Fruit fly (Drosophila melanogaster): ENCODE results near the gene Lip1.

DNA sequence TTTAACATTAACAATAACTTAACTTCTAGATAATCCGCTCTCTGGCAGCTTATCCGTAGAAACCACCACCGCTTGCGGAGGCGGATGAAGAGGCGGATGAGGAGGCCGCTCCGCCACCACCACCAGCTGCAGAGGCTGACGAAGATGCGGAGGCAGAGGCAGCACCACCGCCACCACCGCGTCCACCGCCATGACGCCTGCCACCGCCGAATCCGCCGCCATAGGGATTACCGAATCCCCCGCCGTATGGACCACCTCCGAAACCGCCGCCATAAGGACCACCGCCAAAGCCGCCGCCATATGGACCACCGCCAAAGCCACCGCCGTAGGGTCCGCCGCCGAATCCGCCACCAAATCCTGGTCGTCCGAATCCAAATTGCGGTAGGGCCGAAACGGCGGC lies 12.6 kb downstream of the Lip1 start:
- no peak for TF ChIP-seq CG10274 (GFP tag; optimal IDR thresholded peaks at IDR 0.05)
- TF ChIP-seq CG8478 (optimal IDR thresholded peaks at IDR 0.05) = no peak
- no peak for TF ChIP-seq Lhr (GFP tag; optimal IDR thresholded peaks at IDR 0.05)
- TF ChIP-seq zen2 (GFP tag; IDR thresholded peaks at IDR 0.05; ENCODE audit: partially characterized antibody) = no peak
- no peak for TF ChIP-seq CG11247 (GFP tag; IDR thresholded peaks at IDR 0.05)
- TF ChIP-seq Abd-B (GFP tag; optimal IDR thresholded peaks at IDR 0.05) = no peak
- no peak for TF ChIP-seq usp (GFP tag; optimal IDR thresholded peaks at IDR 0.05)
- TF ChIP-seq Drgx (GFP tag; IDR thresholded peaks at IDR 0.05) = no peak
- TF ChIP-seq fd96Cb (tag; optimal IDR thresholded peaks at IDR 0.05) = no peak
